Fruit fly (Drosophila melanogaster): ENCODE data around the gene Rpn12R.
A peak's percentile ranks its signal among the peaks of the same experiment; 100 is the strongest.

The Rpn12R gene

dm6 chr3L:14999284-15000019 is 42.9 kb downstream of the Rpn12R start, which contains the start of the genes mRpL39 and Prosbeta2 (continued):
- peak; percentile 84 for TF ChIP-seq CG2712 (tag; optimal IDR thresholded peaks at IDR 0.05)
- TF ChIP-seq sd (tag; optimal IDR thresholded peaks at IDR 0.05): no peak
- TF ChIP-seq yki (optimal IDR thresholded peaks at IDR 0.05): no peak
- peak; percentile 14 for TF ChIP-seq CG31388 (GFP tag; optimal IDR thresholded peaks at IDR 0.05)
- TF ChIP-seq HLHmδ (GFP tag; optimal IDR thresholded peaks at IDR 0.05): no peak
- TF ChIP-seq CG12236 (GFP tag; optimal IDR thresholded peaks at IDR 0.05): no peak
- TF ChIP-seq CG10462 (GFP tag; optimal IDR thresholded peaks at IDR 0.05): no peak
- TF ChIP-seq sim (GFP tag; IDR thresholded peaks at IDR 0.05): no peak
- TF ChIP-seq twi (tag; optimal IDR thresholded peaks at IDR 0.05): no peak
- TF ChIP-seq CG12391 (tag; optimal IDR thresholded peaks at IDR 0.05): peak; percentile 10
- peak; percentile 42; the same call in 1 of the 2 replicates for TF ChIP-seq CG11696 (GFP tag; IDR thresholded peaks at IDR 0.05)
- TF ChIP-seq CG9932 (GFP tag; IDR thresholded peaks at IDR 0.05): peak; percentile 74
- peak; percentile 66 for TF ChIP-seq slou (GFP tag; optimal IDR thresholded peaks at IDR 0.05)
- no peak for TF ChIP-seq pum (GFP tag; optimal IDR thresholded peaks at IDR 0.05)
- no peak for TF ChIP-seq CG17385 (GFP tag; optimal IDR thresholded peaks at IDR 0.05)
- peak; percentile 90 for TF ChIP-seq CG14710 (tag; optimal IDR thresholded peaks at IDR 0.05)
- TF ChIP-seq CG6813 (GFP tag; optimal IDR thresholded peaks at IDR 0.05): no peak
- TF ChIP-seq Atf3 (GFP tag; optimal IDR thresholded peaks at IDR 0.05): no peak
- TF ChIP-seq so (GFP tag; IDR thresholded peaks at IDR 0.05): no peak
- TF ChIP-seq Taf1 (GFP tag; IDR thresholded peaks at IDR 0.05): no peak
- TF ChIP-seq CG5180 (GFP tag; optimal IDR thresholded peaks at IDR 0.05): no peak
- TF ChIP-seq dmrt11E (tag; optimal IDR thresholded peaks at IDR 0.05): no peak
- no peak for TF ChIP-seq gfzf (GFP tag; optimal IDR thresholded peaks at IDR 0.05)
- no peak for TF ChIP-seq CG15269 (tag; optimal IDR thresholded peaks at IDR 0.05)
- TF ChIP-seq ssp (GFP tag; IDR thresholded peaks at IDR 0.05): peak; percentile 92
- TF ChIP-seq CG14667 (GFP tag; IDR thresholded peaks at IDR 0.05): peak; percentile 61
- no peak for TF ChIP-seq chn (GFP tag; optimal IDR thresholded peaks at IDR 0.05)
- peak; percentile 72 for TF ChIP-seq CG6689 (GFP tag; IDR thresholded peaks at IDR 0.05)
- TF ChIP-seq Hr78 (GFP tag; optimal IDR thresholded peaks at IDR 0.05): no peak
- TF ChIP-seq kah (GFP tag; optimal IDR thresholded peaks at IDR 0.05): no peak
- no peak for TF ChIP-seq ac (GFP tag; optimal IDR thresholded peaks at IDR 0.05)
- TF ChIP-seq Sry-β (GFP tag; optimal IDR thresholded peaks at IDR 0.05): peak; percentile 84
- TF ChIP-seq D (optimal IDR thresholded peaks at IDR 0.05): no peak
- peak; percentile 30 for TF ChIP-seq D (GFP tag; optimal IDR thresholded peaks at IDR 0.05)
- TF ChIP-seq CG32772 (GFP tag; IDR thresholded peaks at IDR 0.05): peak; percentile 67
- TF ChIP-seq CG17186 (GFP tag; optimal IDR thresholded peaks at IDR 0.05): no peak
- no peak for TF ChIP-seq trh (GFP tag; optimal IDR thresholded peaks at IDR 0.05)
- TF ChIP-seq CG17612 (GFP tag; IDR thresholded peaks at IDR 0.05): no peak
- peak in 1 of 2 experiments; percentile 66 for TF ChIP-seq Pdp1 (GFP tag; optimal IDR thresholded peaks at IDR 0.05)
- no peak for TF ChIP-seq CG1602 (GFP tag; optimal IDR thresholded peaks at IDR 0.05)
- peak; percentile 81 for TF ChIP-seq CG34224 (GFP tag; IDR thresholded peaks at IDR 0.05; ENCODE audit: partially characterized antibody)
- no peak for TF ChIP-seq Bteb2 (GFP tag; optimal IDR thresholded peaks at IDR 0.05)
- no peak for TF ChIP-seq CG15073 (GFP tag; optimal IDR thresholded peaks at IDR 0.05)
- TF ChIP-seq exex (tag; optimal IDR thresholded peaks at IDR 0.05): no peak
- peak; percentile 28 for TF ChIP-seq Ets65A (GFP tag)
- no peak for TF ChIP-seq CG2678 (tag; optimal IDR thresholded peaks at IDR 0.05)
- TF ChIP-seq CG17568 (GFP tag; optimal IDR thresholded peaks at IDR 0.05): no peak
- TF ChIP-seq CG3163 (GFP tag; optimal IDR thresholded peaks at IDR 0.05): no peak
- peak; percentile 87 for TF ChIP-seq CG17361 (GFP tag; IDR thresholded peaks at IDR 0.05)
- no peak for TF ChIP-seq CG2199 (GFP tag; IDR thresholded peaks at IDR 0.05)
- peak; percentile 84 for TF ChIP-seq CG34422 (GFP tag; IDR thresholded peaks at IDR 0.05)
